Worm (Caenorhabditis elegans) whole organism, L4 larva: ENCODE results near the gene xpo-1.

ENCODE experiments used
- F44E2.7 ChIP-seq: fragments of 200-800 bp; sonication (Bioruptor generic); IDR thresholded peaks from 2 replicates; pipeline ENCODE4 v2.1.2; 2022; ENCODE audit warnings: missing genetic modification characterization, missing compliant biosample characterization
- ZK337.2 ChIP-seq: fragments of 200-800 bp; sonication (Bioruptor generic); IDR thresholded peaks from 2 replicates; pipeline ENCODE4 v1.3.6; 2022; ENCODE audit warnings: missing genetic modification reagents, missing genetic modification characterization, missing compliant biosample characterization
- aha-1 ChIP-seq: fragments of 150-350 bp; peaks from one replicate; lab custom pipeline; 2014; ENCODE audit warnings: missing biosample characterization, missing genetic modification characterization
- ama-1 ChIP-seq: fragments of 150-350 bp; optimal IDR thresholded peaks from 2 replicates; lab custom pipeline; 2014; ENCODE audit warnings: inconsistent platforms, mixed read lengths
- ceh-28 ChIP-seq: fragments of 150-350 bp; optimal IDR thresholded peaks from 2 replicates; lab custom pipeline; 2014; ENCODE audit warnings: missing biosample characterization, missing genetic modification reagents, missing genetic modification characterization
- ces-1 ChIP-seq: fragments of 150-350 bp; sonication (generic microtip); optimal IDR thresholded peaks from 4 replicates; lab custom pipeline; 2014; ENCODE audit warnings: missing biosample characterization, missing genetic modification reagents, missing genetic modification characterization
- daf-12 ChIP-seq: fragments of 150-350 bp; optimal IDR thresholded peaks from 2 replicates; lab custom pipeline; 2014; ENCODE audit warnings: missing biosample characterization, missing genetic modification reagents, missing genetic modification characterization
- daf-19 ChIP-seq: fragments of 200-800 bp; sonication (Bioruptor generic); conservative IDR thresholded peaks from 2 replicates; pipeline ENCODE4 v1.3.6; 2022; ENCODE audit warnings: missing genetic modification characterization, missing compliant biosample characterization
- dmd-6 ChIP-seq: fragments of 200-800 bp; sonication (Bioruptor generic); IDR thresholded peaks from 2 replicates; pipeline ENCODE4 v1.3.6; 2022; ENCODE audit warnings: missing genetic modification reagents, missing genetic modification characterization, missing compliant biosample characterization
- dmd-9 ChIP-seq: fragments of 200-800 bp; sonication (Bioruptor generic); IDR thresholded peaks from 2 replicates; pipeline ENCODE4 v1.3.6; 2022; ENCODE audit warnings: missing genetic modification reagents, missing genetic modification characterization, missing compliant biosample characterization
- hlh-30 ChIP-seq: sonication (generic microtip); optimal IDR thresholded peaks from 2 replicates; lab custom pipeline; 2017; ENCODE audit warnings: antibody characterized with exemption, mild to moderate bottlenecking, missing genetic modification characterization, missing compliant biosample characterization; ENCODE audit not compliant: insufficient read depth
- lin-39 ChIP-seq: fragments of 150-350 bp; optimal IDR thresholded peaks from 2 replicates; lab custom pipeline; 2014; ENCODE audit warnings: missing biosample characterization, missing genetic modification reagents, missing genetic modification characterization
- nhr-10 ChIP-seq: fragments of 150-350 bp; optimal IDR thresholded peaks from 2 replicates; lab custom pipeline; 2014; ENCODE audit warnings: missing biosample characterization, missing genetic modification characterization
- nhr-11 ChIP-seq: fragments of 150-350 bp; optimal IDR thresholded peaks from 2 replicates; lab custom pipeline; 2014; ENCODE audit warnings: missing biosample characterization, missing genetic modification characterization
- nhr-111 ChIP-seq: fragments of 200-800 bp; sonication (Bioruptor generic); optimal IDR thresholded peaks from 2 replicates; lab custom pipeline; 2018; ENCODE audit warnings: mild to moderate bottlenecking, missing genetic modification characterization, missing compliant biosample characterization
- nhr-237 ChIP-seq: sonication (generic microtip); optimal IDR thresholded peaks from 2 replicates; lab custom pipeline; 2017; ENCODE audit warnings: missing biosample characterization, missing genetic modification characterization
- nhr-25 ChIP-seq: sonication (generic microtip); optimal IDR thresholded peaks from 2 replicates; lab custom pipeline; 2017; ENCODE audit warnings: missing genetic modification characterization, mild to moderate bottlenecking, missing compliant biosample characterization, antibody characterized with exemption, moderate library complexity, borderline replicate concordance; ENCODE audit not compliant: insufficient read depth
- nhr-6 ChIP-seq: fragments of 150-350 bp; optimal IDR thresholded peaks from 2 replicates; lab custom pipeline; 2014; ENCODE audit warnings: missing biosample characterization, missing genetic modification characterization
- pha-4 ChIP-seq, 2 experiments: fragments of 150-350 bp in 1 of 2; fragments of 200-800 bp in 1 of 2; sonication (Bioruptor generic) in 1 of 2; IDR thresholded peaks in 1 of 2; optimal IDR thresholded peaks in 1 of 2; 2 replicates each; pipeline versions ENCODE4 v1.3.6 to Lab custom; 2014 to 2022; ENCODE audit warnings: missing genetic modification characterization in 2 of 2, missing genetic modification reagents in 2 of 2, missing biosample characterization in 1 of 2, missing compliant biosample characterization in 1 of 2
- rbr-2 ChIP-seq: sonication (generic microtip); optimal IDR thresholded peaks from 2 replicates; lab custom pipeline; 2016; ENCODE audit warnings: missing genotype, missing genetic modification characterization, missing compliant biosample characterization
- skn-1 ChIP-seq: fragments of 150-350 bp; optimal IDR thresholded peaks from 2 replicates; lab custom pipeline; 2014; ENCODE audit warnings: missing biosample characterization, missing genetic modification characterization
- tra-1 ChIP-seq: fragments of 200-800 bp; sonication (Bioruptor generic); IDR thresholded peaks from 2 replicates; pipeline ENCODE4 v1.3.6; 2022; ENCODE audit warnings: missing genetic modification reagents, missing genetic modification characterization, missing compliant biosample characterization
- unc-62 ChIP-seq, 3 experiments: fragments of 150-350 bp in 1 of 3; sonication (generic microtip); optimal IDR thresholded peaks in 2 of 3; peaks in 1 of 3; 1 replicate in 1 of 3; 2 replicates in 2 of 3; lab custom pipeline; 2014 to 2017; ENCODE audit warnings: missing biosample characterization in 3 of 3, missing genetic modification characterization in 3 of 3, missing genetic modification reagents in 3 of 3, missing genotype in 1 of 3
- zfp-3 ChIP-seq: fragments of 200-800 bp; sonication (Bioruptor generic); conservative IDR thresholded peaks from 2 replicates; pipeline ENCODE4 v1.3.6; 2022; ENCODE audit warnings: missing genetic modification reagents, missing genetic modification characterization, missing compliant biosample characterization

xpo-1 gene

ce11 chrV:7857931-7858330 is 53.1 kb downstream of the xpo-1 start, which contains the start of gene C37C3.1 (continued):
- TF ChIP-seq pha-4 (GFP tag; IDR thresholded peaks at IDR 0.05; lab: Robert Waterston, UW): no peak
- no peak for TF ChIP-seq pha-4 (tag; optimal IDR thresholded peaks at IDR 0.05; lab: Kevin White, UChicago)
- peak; percentile 11 for TF ChIP-seq rbr-2

ce11 chrV:7861792-7862191 is 56.9 kb downstream of the xpo-1 start, which contains the start of gene C37C3.17:
C37C3.17 (minus strand) TSS chrV:7861892.
- TF ChIP-seq nhr-10 (tag; lab: Kevin White, UChicago) (no peak), ces-1 (no peak), skn-1 (tag; lab: Kevin White, UChicago) (no peak), zfp-3 (GFP tag; lab: Robert Waterston, UW) (no peak), nhr-11 (tag; lab: Kevin White, UChicago) (no peak), nhr-6 (tag; lab: Kevin White, UChicago) (no peak), nhr-25 (no peak), nhr-111 (GFP tag; lab: Kevin White, UChicago) (no peak), ceh-28 (tag; lab: Kevin White, UChicago) (no peak), ZK337.2 (GFP tag; lab: Robert Waterston, UW) (no peak), F44E2.7 (GFP tag; lab: Robert Waterston, UW) (no peak), ama-1 (lab: Kevin White, UChicago) (no peak), daf-12 (tag; lab: Kevin White, UChicago) (no peak), hlh-30 (tag; lab: Kevin White, UChicago) (no peak), daf-19 (no peak), nhr-237 (tag; lab: Kevin White, UChicago) (no peak), tra-1 (GFP tag; lab: Robert Waterston, UW) (no peak), unc-62 (GFP tag; optimal IDR thresholded peaks at IDR 0.05 in 1 of 2; lab: Kevin White, UChicago) (no peak), unc-62 (tag; optimal IDR thresholded peaks at IDR 0.05; lab: Kevin White, UChicago) (no peak)

ce11 chrV:7863020-7863523 is 58.2 kb downstream of the xpo-1 start, which contains the start of gene C37C3.10:
C37C3.10 (minus strand) TSS chrV:7863070.
- TF ChIP-seq dmd-6 (GFP tag; lab: Robert Waterston, UW): peak; percentile 22; the same call in 1 of the 2 replicates
- no peak for TF ChIP-seq dmd-9 (GFP tag; lab: Robert Waterston, UW)
- TF ChIP-seq lin-39 (tag; lab: Kevin White, UChicago): no peak
- no peak for TF ChIP-seq aha-1 (tag; lab: Kevin White, UChicago)
